Worm (Caenorhabditis elegans): Measurements from ENCODE around the gene cyp-13A12.

DNA sequence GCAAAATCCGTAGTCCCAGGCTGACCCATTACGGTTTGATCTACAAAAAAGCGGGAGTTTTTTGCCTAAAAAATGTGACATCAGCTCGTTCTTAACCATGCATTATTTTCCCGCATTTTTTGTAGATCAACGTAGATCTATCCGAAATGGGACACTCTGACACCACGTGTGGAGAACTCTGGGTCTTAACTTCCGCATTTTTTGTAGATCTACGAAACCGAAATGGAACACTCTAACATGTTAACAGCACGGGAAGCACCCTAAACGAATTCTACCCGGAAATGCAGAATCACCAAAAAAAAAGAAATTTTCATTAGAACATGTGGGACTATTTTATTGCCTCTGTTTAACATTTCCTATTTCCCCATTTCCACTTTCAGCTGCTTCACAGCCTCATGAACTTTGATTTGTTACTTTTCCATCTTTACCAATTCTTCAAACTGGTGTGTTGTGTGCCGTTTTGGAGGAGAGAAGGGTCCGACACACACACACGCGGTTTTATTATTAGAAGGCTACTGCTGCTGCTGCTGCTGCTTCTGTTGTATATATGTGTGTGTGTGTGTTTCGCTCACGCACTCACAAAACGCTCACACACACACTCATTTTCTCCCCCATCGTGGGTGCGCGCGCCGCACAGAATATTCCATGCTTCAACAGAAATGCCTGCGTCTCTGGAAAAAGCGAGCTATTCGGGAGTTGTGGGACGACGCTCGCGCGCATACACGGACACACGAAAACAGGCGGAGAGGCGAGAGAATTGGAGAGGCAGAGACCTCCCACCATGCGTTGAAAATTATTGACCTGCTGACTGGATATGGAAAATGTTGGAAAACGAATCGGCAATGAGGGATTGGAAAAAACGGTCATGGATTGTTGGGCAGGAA is 43.8 kb downstream of the cyp-13A12 start:
- TF ChIP-seq hmbx-1 (tag; optimal IDR thresholded peaks at IDR 0.05) = no peak
- TF ChIP-seq tra-4 (tag; optimal IDR thresholded peaks at IDR 0.05) = no peak
- TF ChIP-seq flt-1 (GFP tag; IDR thresholded peaks at IDR 0.05) = peak; percentile 44
- no peak for TF ChIP-seq ama-1 (optimal IDR thresholded peaks at IDR 0.05)
- no peak for TF ChIP-seq B0310.2 (tag; optimal IDR thresholded peaks at IDR 0.05)
- TF ChIP-seq ceh-13 (GFP tag; optimal IDR thresholded peaks at IDR 0.05) = no peak
- peak; percentile 53 for TF ChIP-seq aly-1 (tag; optimal IDR thresholded peaks at IDR 0.05)
- TF ChIP-seq hnd-1 (tag; optimal IDR thresholded peaks at IDR 0.05) = no peak
- peak; percentile 21 for TF ChIP-seq ets-7 (tag; optimal IDR thresholded peaks at IDR 0.05)
- TF ChIP-seq pes-1 (GFP tag; IDR thresholded peaks at IDR 0.05) = no peak

Data from whole organism, early embryonic.